Worm (Caenorhabditis elegans): ENCODE data around the gene C15F1.8.

DNA sequence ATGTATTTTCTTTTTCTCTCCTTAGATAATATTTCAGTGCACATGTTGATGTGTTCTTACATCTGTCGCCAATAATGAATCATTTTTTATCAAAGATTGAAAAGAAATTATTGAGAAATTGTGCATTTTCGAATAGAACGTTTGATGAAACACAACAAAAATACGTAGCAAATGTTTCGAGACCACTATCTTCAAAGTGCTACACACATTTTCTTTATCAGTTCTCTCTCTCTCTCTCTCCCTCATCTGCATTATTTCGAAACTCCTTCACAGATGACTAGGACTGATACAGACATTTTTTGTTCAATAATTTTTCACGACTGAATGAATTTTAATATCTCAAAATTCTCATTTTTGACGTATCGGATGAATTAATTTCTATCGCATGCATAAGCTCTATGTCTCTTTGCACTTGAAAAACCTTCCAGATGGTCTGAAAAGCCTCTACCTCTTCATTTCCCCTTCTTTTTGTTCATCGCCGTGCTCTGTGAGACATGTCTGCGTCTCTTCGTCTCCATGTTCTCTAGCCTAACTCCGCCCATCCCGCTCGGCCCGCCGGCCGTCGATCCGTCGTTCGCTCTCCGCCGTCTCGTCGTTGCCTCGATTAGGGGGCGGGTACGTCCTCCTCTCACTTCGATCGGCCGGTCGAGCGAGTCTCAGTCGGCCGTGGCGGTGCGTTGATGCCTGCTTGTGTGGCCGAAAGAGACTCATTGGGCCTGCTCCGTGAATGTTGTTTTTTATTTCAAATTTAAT, 34.2 kb downstream of the C15F1.8 start:
- no peak for TF ChIP-seq pes-1 (GFP tag; IDR thresholded peaks at IDR 0.05)
- TF ChIP-seq scrt-1 (GFP tag; IDR thresholded peaks at IDR 0.05), result no peak
- TF ChIP-seq hmg-4 (GFP tag; optimal IDR thresholded peaks at IDR 0.05), result peak; percentile 84
- TF ChIP-seq tra-4 (tag; optimal IDR thresholded peaks at IDR 0.05), result no peak
- TF ChIP-seq ama-1 (optimal IDR thresholded peaks at IDR 0.05), result no peak
- TF ChIP-seq F13C5.2 (tag; optimal IDR thresholded peaks at IDR 0.05), result peak; percentile 76
- TF ChIP-seq flt-1 (GFP tag; IDR thresholded peaks at IDR 0.05), result no peak
